Fruit fly (Drosophila melanogaster) whole organism, embryonic: ENCODE data around the gene CG5516.

Source experiments
- Adf1 ChIP-seq: fragments of 200-800 bp; sonication (Bioruptor generic); IDR thresholded peaks from 2 replicates; pipeline ENCODE4 v1.3.6; 2022; ENCODE audit warnings: missing biosample characterization, missing genetic modification characterization
- Antp ChIP-seq: fragments of 200-800 bp; sonication (Bioruptor generic); optimal IDR thresholded peaks from 3 replicates; lab custom pipeline; 2016; ENCODE audit warnings: missing biosample characterization, missing genetic modification characterization
- BEAF-32 ChIP-seq: fragments of 200-800 bp; sonication (Bioruptor generic); optimal IDR thresholded peaks from 3 replicates; lab custom pipeline; 2017; ENCODE audit warnings: missing biosample characterization, missing genetic modification characterization, mild to moderate bottlenecking, moderate library complexity, missing genetic modification reagents
- Blimp-1 ChIP-seq: fragments of 200-800 bp; sonication (Bioruptor generic); optimal IDR thresholded peaks from 3 replicates; lab custom pipeline; 2018; ENCODE audit warnings: missing biosample characterization, missing genetic modification characterization, mild to moderate bottlenecking, moderate library complexity, missing genetic modification reagents
- C15 ChIP-seq: fragments of 200-800 bp; sonication (Bioruptor generic); IDR thresholded peaks from 3 replicates; pipeline ENCODE4 v1.3.6; 2022; ENCODE audit warnings: missing biosample characterization, missing genetic modification characterization
- CG10366 ChIP-seq: fragments of 200-800 bp; sonication (Bioruptor generic); IDR thresholded peaks from 2 replicates; pipeline ENCODE4 v1.3.6; 2022; ENCODE audit warnings: missing biosample characterization, missing genetic modification characterization
- CG12219 ChIP-seq: fragments of 200-800 bp; sonication (Bioruptor generic); optimal IDR thresholded peaks from 3 replicates; lab custom pipeline; 2018; ENCODE audit warnings: missing biosample characterization, mild to moderate bottlenecking, missing genetic modification characterization
- CG1233 ChIP-seq: fragments of 200-800 bp; sonication (Bioruptor generic); optimal IDR thresholded peaks from 4 replicates; lab custom pipeline; 2018; ENCODE audit warnings: missing biosample characterization, mild to moderate bottlenecking, missing genetic modification characterization
- CG12391 ChIP-seq: fragments of 200-800 bp; sonication (Bioruptor generic); optimal IDR thresholded peaks from 3 replicates; lab custom pipeline; 2018; ENCODE audit warnings: missing biosample characterization, mild to moderate bottlenecking, missing genetic modification characterization, moderate library complexity
- CG12659 ChIP-seq: fragments of 200-800 bp; sonication (Bioruptor generic); optimal IDR thresholded peaks from 3 replicates; lab custom pipeline; 2017; ENCODE audit warnings: mild to moderate bottlenecking, missing biosample characterization, missing genetic modification reagents, missing genetic modification characterization
- CG12942 ChIP-seq: fragments of 200-800 bp; sonication (Bioruptor generic); optimal IDR thresholded peaks from 3 replicates; lab custom pipeline; 2016; ENCODE audit warnings: missing biosample characterization, missing genetic modification characterization
- CG14667 ChIP-seq: fragments of 200-800 bp; sonication (Bioruptor generic); IDR thresholded peaks from 2 replicates; pipeline ENCODE4 v1.3.6; 2022; ENCODE audit warnings: missing biosample characterization, missing genetic modification characterization
- CG15011 ChIP-seq: fragments of 200-800 bp; sonication (Bioruptor generic); optimal IDR thresholded peaks from 3 replicates; lab custom pipeline; 2018; ENCODE audit warnings: missing biosample characterization, mild to moderate bottlenecking, missing genetic modification characterization
- CG15073 ChIP-seq: fragments of 200-800 bp; sonication (Bioruptor generic); optimal IDR thresholded peaks from 2 replicates; lab custom pipeline; 2016; ENCODE audit warnings: missing biosample characterization, missing genetic modification characterization
- CG16863 ChIP-seq: fragments of 200-800 bp; sonication (Bioruptor generic); optimal IDR thresholded peaks from 3 replicates; lab custom pipeline; 2016; ENCODE audit warnings: missing biosample characterization, missing genetic modification characterization
- CG17186 ChIP-seq: fragments of 200-800 bp; sonication (Bioruptor generic); optimal IDR thresholded peaks from 3 replicates; lab custom pipeline; 2017; ENCODE audit warnings: missing biosample characterization, missing genetic modification reagents, missing genetic modification characterization
- CG17385 ChIP-seq: fragments of 200-800 bp; sonication (Bioruptor generic); optimal IDR thresholded peaks from 3 replicates; lab custom pipeline; 2018; ENCODE audit warnings: missing biosample characterization, mild to moderate bottlenecking, missing genetic modification characterization
- CG2712 ChIP-seq: fragments of 200-800 bp; optimal IDR thresholded peaks from 3 replicates; lab custom pipeline; 2019; ENCODE audit warnings: missing biosample characterization, mild to moderate bottlenecking, missing genetic modification characterization, moderate library complexity
- CG3995 ChIP-seq: fragments of 200-800 bp; sonication (Bioruptor generic); optimal IDR thresholded peaks from 3 replicates; lab custom pipeline; 2016; ENCODE audit warnings: missing biosample characterization, missing genetic modification characterization
- CG4617 ChIP-seq: fragments of 200-800 bp; sonication (Bioruptor generic); optimal IDR thresholded peaks from 3 replicates; lab custom pipeline; 2016; ENCODE audit warnings: missing biosample characterization, missing genetic modification characterization, borderline replicate concordance
- CG4820 ChIP-seq: fragments of 200-800 bp; sonication (Bioruptor generic); optimal IDR thresholded peaks from 3 replicates; lab custom pipeline; 2016; ENCODE audit warnings: missing biosample characterization, missing genetic modification characterization
- CG5245 ChIP-seq: fragments of 200-800 bp; sonication (Bioruptor generic); optimal IDR thresholded peaks from 3 replicates; lab custom pipeline; 2016; ENCODE audit warnings: missing biosample characterization, missing genetic modification characterization
- CG6175 ChIP-seq: fragments of 200-800 bp; sonication (Bioruptor generic); IDR thresholded peaks from 3 replicates; pipeline ENCODE4 v1.3.6; 2022; ENCODE audit warnings: missing biosample characterization, missing genetic modification characterization
- CG6272 ChIP-seq: fragments of 200-800 bp; sonication (Bioruptor generic); IDR thresholded peaks from 2 replicates; pipeline ENCODE4 v1.3.6; 2022; ENCODE audit warnings: missing biosample characterization, missing genetic modification characterization
- CG7745 ChIP-seq: fragments of 200-800 bp; sonication (Bioruptor generic); optimal IDR thresholded peaks from 2 replicates; lab custom pipeline; 2018; ENCODE audit warnings: missing biosample characterization, mild to moderate bottlenecking, missing genetic modification characterization, moderate library complexity
- CG7987 ChIP-seq: fragments of 200-800 bp; sonication (Bioruptor generic); optimal IDR thresholded peaks from 2 replicates; lab custom pipeline; 2018; ENCODE audit warnings: missing biosample characterization, mild to moderate bottlenecking, missing genetic modification characterization, moderate library complexity
- CG8388 ChIP-seq: fragments of 200-800 bp; sonication (Bioruptor generic); optimal IDR thresholded peaks from 2 replicates; lab custom pipeline; 2019; ENCODE audit warnings: missing biosample characterization, mild to moderate bottlenecking, missing genetic modification characterization, moderate library complexity
- CG8765 ChIP-seq: fragments of 200-800 bp; sonication (Bioruptor generic); IDR thresholded peaks from 2 replicates; pipeline ENCODE4 v1.3.6; 2022; ENCODE audit warnings: missing biosample characterization, missing genetic modification characterization
- CG8924 ChIP-seq: fragments of 200-800 bp; optimal IDR thresholded peaks from 3 replicates; lab custom pipeline; 2019; ENCODE audit warnings: missing biosample characterization, mild to moderate bottlenecking, missing genetic modification characterization, moderate library complexity
- CG9215 ChIP-seq: fragments of 200-800 bp; sonication (Bioruptor generic); IDR thresholded peaks from 2 replicates; pipeline ENCODE4 v1.3.6; 2022; ENCODE audit warnings: missing biosample characterization, missing genetic modification characterization
- Dbx ChIP-seq: fragments of 200-800 bp; sonication (Bioruptor generic); IDR thresholded peaks from 3 replicates; pipeline ENCODE4 v1.3.6; 2022; ENCODE audit warnings: missing biosample characterization, missing genetic modification characterization
- Dip2 ChIP-seq: fragments of 200-800 bp; sonication (Bioruptor generic); IDR thresholded peaks from 2 replicates; pipeline ENCODE4 v1.3.6; 2022; ENCODE audit warnings: missing biosample characterization, missing genetic modification characterization
- Dip3 ChIP-seq: fragments of 200-800 bp; sonication (Bioruptor generic); optimal IDR thresholded peaks from 3 replicates; lab custom pipeline; 2016; ENCODE audit warnings: missing biosample characterization, missing genetic modification characterization
- Kr ChIP-seq: fragments of 200-800 bp; sonication (Bioruptor generic); optimal IDR thresholded peaks from 2 replicates; lab custom pipeline; 2017; ENCODE audit warnings: missing biosample characterization, mild to moderate bottlenecking, missing genetic modification characterization
- NFAT ChIP-seq: fragments of 200-800 bp; sonication (Bioruptor generic); IDR thresholded peaks from 2 replicates; pipeline ENCODE4 v1.3.6; 2022; ENCODE audit warnings: missing biosample characterization, missing genetic modification characterization
- Nf-YC ChIP-seq: fragments of 200-800 bp; optimal IDR thresholded peaks from 3 replicates; lab custom pipeline; 2019; ENCODE audit warnings: missing biosample characterization, mild to moderate bottlenecking, missing genetic modification characterization, moderate library complexity
- NfI ChIP-seq: fragments of 200-800 bp; sonication (Bioruptor generic); optimal IDR thresholded peaks from 3 replicates; lab custom pipeline; 2018; ENCODE audit warnings: missing biosample characterization, mild to moderate bottlenecking, missing genetic modification characterization, moderate library complexity
- Pdp1 ChIP-seq, 2 experiments: fragments of 200-800 bp; sonication (Bioruptor generic); optimal IDR thresholded peaks; 3 replicates each; lab custom pipeline; 2016; ENCODE audit warnings: missing biosample characterization in 2 of 2, missing genetic modification characterization in 2 of 2, mild to moderate bottlenecking in 1 of 2, moderate library complexity in 1 of 2
- az2 ChIP-seq: fragments of 200-800 bp; sonication (Bioruptor generic); optimal IDR thresholded peaks from 3 replicates; lab custom pipeline; 2016; ENCODE audit warnings: missing biosample characterization, missing genetic modification characterization
- bcd ChIP-seq: fragments of 200-800 bp; sonication (Bioruptor generic); optimal IDR thresholded peaks from 2 replicates; lab custom pipeline; 2017; ENCODE audit warnings: missing biosample characterization, mild to moderate bottlenecking, missing genetic modification characterization
- bigmax ChIP-seq: fragments of 200-800 bp; sonication (Bioruptor generic); optimal IDR thresholded peaks from 2 replicates; lab custom pipeline; 2018; ENCODE audit warnings: missing biosample characterization, mild to moderate bottlenecking, missing genetic modification characterization
- croc ChIP-seq: fragments of 200-800 bp; sonication (Bioruptor generic); conservative IDR thresholded peaks from 3 replicates; pipeline ENCODE4 v1.3.6; 2022; ENCODE audit warnings: missing biosample characterization, missing genetic modification characterization
- emc ChIP-seq: fragments of 200-800 bp; sonication (Bioruptor generic); optimal IDR thresholded peaks from 2 replicates; lab custom pipeline; 2016; ENCODE audit warnings: missing biosample characterization, missing genetic modification characterization
- grn ChIP-seq: fragments of 200-800 bp; sonication (Bioruptor generic); optimal IDR thresholded peaks from 3 replicates; lab custom pipeline; 2017; ENCODE audit warnings: missing biosample characterization, missing genetic modification characterization
- hth ChIP-seq: fragments of >200 bp; optimal IDR thresholded peaks from 2 replicates; lab custom pipeline; 2017; ENCODE audit warnings: inconsistent platforms
- jing ChIP-seq: fragments of 200-800 bp; sonication (Bioruptor generic); optimal IDR thresholded peaks from 2 replicates; lab custom pipeline; 2018; ENCODE audit warnings: missing biosample characterization, mild to moderate bottlenecking, missing genetic modification characterization
- nau ChIP-seq: fragments of 200-800 bp; sonication (Bioruptor generic); optimal IDR thresholded peaks from 3 replicates; lab custom pipeline; 2017; ENCODE audit warnings: missing biosample characterization, mild to moderate bottlenecking, missing genetic modification characterization, missing genetic modification reagents
- pho ChIP-seq: fragments of 200-800 bp; sonication (Bioruptor generic); optimal IDR thresholded peaks from 2 replicates; lab custom pipeline; 2016; ENCODE audit warnings: missing biosample characterization, missing genetic modification characterization
- tll ChIP-seq, 2 experiments: fragments of 200-800 bp in 1 of 2; fragments of >200 bp in 1 of 2; sonication (Bioruptor generic) in 1 of 2; optimal IDR thresholded peaks; 2 replicates each; lab custom pipeline; 2017 to 2019; ENCODE audit warnings: missing biosample characterization in 2 of 2, missing genetic modification characterization in 2 of 2, mild to moderate bottlenecking in 1 of 2, moderate library complexity in 1 of 2
- wek ChIP-seq: fragments of 200-800 bp; sonication (Bioruptor generic); optimal IDR thresholded peaks from 3 replicates; lab custom pipeline; 2018; ENCODE audit warnings: missing biosample characterization, mild to moderate bottlenecking, missing genetic modification characterization, moderate library complexity

CG5516 gene

dm6 chr3R:16011698-16012332 lies 48.1 kb downstream of the CG5516 start (continued):
- TF ChIP-seq Kr (GFP tag; lab: Kevin White, UChicago): no peak
- TF ChIP-seq CG15073: no peak
- peak; percentile 70; the same call in 1 of the 2 replicates for TF ChIP-seq Adf1 (GFP tag; lab: Robert Waterston, UW)
- TF ChIP-seq CG3995: no peak
- peak; percentile 21; the same call in 1 of the 3 replicates for TF ChIP-seq Dbx (GFP tag; lab: Robert Waterston, UW)
- TF ChIP-seq Nf-YC (tag; lab: Kevin White, UChicago): peak; percentile 91
- no peak for TF ChIP-seq pho (GFP tag; lab: Kevin White, UChicago)
- no peak for TF ChIP-seq C15 (GFP tag; lab: Robert Waterston, UW)
- TF ChIP-seq CG12659 (GFP tag; lab: Kevin White, UChicago): peak; percentile 10
- TF ChIP-seq NfI (GFP tag; lab: Kevin White, UChicago): peak; percentile 11
- TF ChIP-seq CG2712: no peak
- peak; percentile 16 for TF ChIP-seq CG7987 (GFP tag; lab: Kevin White, UChicago)
- no peak for TF ChIP-seq CG4617
- TF ChIP-seq Dip3 (GFP tag; lab: Kevin White, UChicago): no peak
- no peak for TF ChIP-seq Blimp-1
- no peak for TF ChIP-seq NFAT (GFP tag; lab: Robert Waterston, UW)
- no peak for TF ChIP-seq Antp (GFP tag; lab: Kevin White, UChicago)
- TF ChIP-seq Pdp1 (GFP tag; optimal IDR thresholded peaks at IDR 0.05; lab: Kevin White, UChicago): peak in 1 of 2 experiments; percentile 26
- peak; percentile 4 for TF ChIP-seq CG1233 (GFP tag; lab: Kevin White, UChicago)
- TF ChIP-seq hth (lab: Kevin White, UChicago): no peak
- TF ChIP-seq jing: no peak
- TF ChIP-seq CG8388 (GFP tag; lab: Kevin White, UChicago): no peak
- no peak for TF ChIP-seq CG8765 (GFP tag; lab: Robert Waterston, UW)
- peak; percentile 7 for TF ChIP-seq CG17385 (GFP tag; lab: Kevin White, UChicago)
- TF ChIP-seq bigmax (GFP tag; lab: Kevin White, UChicago): no peak
- no peak for TF ChIP-seq BEAF-32 (GFP tag; lab: Kevin White, UChicago)
- TF ChIP-seq tll (GFP tag; optimal IDR thresholded peaks at IDR 0.05; lab: Kevin White, UChicago): no peak
- TF ChIP-seq CG8924 (tag; lab: Kevin White, UChicago): no peak
- TF ChIP-seq CG12391: peak; percentile 12
- no peak for TF ChIP-seq CG15011 (GFP tag; lab: Kevin White, UChicago)
- TF ChIP-seq CG12942 (GFP tag; lab: Kevin White, UChicago): no peak
- no peak for TF ChIP-seq CG17186 (GFP tag; lab: Kevin White, UChicago)
- TF ChIP-seq Dip2 (GFP tag; lab: Robert Waterston, UW): no peak
- no peak for TF ChIP-seq CG7745 (tag; lab: Kevin White, UChicago)
- peak; percentile 23 for TF ChIP-seq CG12219
- no peak for TF ChIP-seq CG9215
- no peak for TF ChIP-seq bcd (GFP tag; lab: Kevin White, UChicago)
- no peak for TF ChIP-seq CG5245
- TF ChIP-seq CG6175: peak; percentile 70; the same call in 1 of the 3 replicates
- TF ChIP-seq az2: no peak
- TF ChIP-seq croc (GFP tag; lab: Robert Waterston, UW): no peak
- TF ChIP-seq nau (GFP tag; lab: Kevin White, UChicago): no peak
- peak; percentile 66 for TF ChIP-seq grn (GFP tag; lab: Kevin White, UChicago)
- TF ChIP-seq emc (GFP tag; lab: Kevin White, UChicago): no peak
- no peak for TF ChIP-seq CG16863 (GFP tag; lab: Kevin White, UChicago)
- no peak for TF ChIP-seq CG10366 (GFP tag; lab: Robert Waterston, UW)
- no peak for TF ChIP-seq CG6272
- no peak for TF ChIP-seq CG14667 (GFP tag; lab: Robert Waterston, UW)
- TF ChIP-seq wek: peak; percentile 39
- TF ChIP-seq CG4820 (GFP tag; lab: Kevin White, UChicago): no peak
